Worm (Caenorhabditis elegans) whole organism, early embryonic: ENCODE results near the gene tsp-2.

ENCODE experiments used
- B0310.2 ChIP-seq: sonication (generic microtip); optimal IDR thresholded peaks from 2 replicates; lab custom pipeline; 2016; ENCODE audit warnings: mild to moderate bottlenecking, missing genetic modification characterization, missing compliant biosample characterization
- ama-1 ChIP-seq: fragments of 150-350 bp; optimal IDR thresholded peaks from 2 replicates; lab custom pipeline; 2014
- ceh-13 ChIP-seq: fragments of 200-800 bp; sonication (Bioruptor generic); optimal IDR thresholded peaks from 2 replicates; lab custom pipeline; 2018; ENCODE audit warnings: mild to moderate bottlenecking, missing genetic modification characterization, missing compliant biosample characterization
- ceh-36 ChIP-seq: sonication (generic microtip); optimal IDR thresholded peaks from 2 replicates; lab custom pipeline; 2016; ENCODE audit warnings: missing genetic modification characterization, inconsistent platforms, missing compliant biosample characterization
- flt-1 ChIP-seq: fragments of 200-800 bp; sonication (Bioruptor generic); IDR thresholded peaks from 2 replicates; pipeline ENCODE4 v1.3.6; 2022; ENCODE audit warnings: missing genetic modification characterization, missing compliant biosample characterization
- hmg-4 ChIP-seq: fragments of 200-800 bp; sonication (Bioruptor generic); optimal IDR thresholded peaks from 2 replicates; lab custom pipeline; 2018; ENCODE audit warnings: mild to moderate bottlenecking, missing genetic modification characterization, missing compliant biosample characterization
- scrt-1 ChIP-seq: fragments of 200-800 bp; sonication (Bioruptor generic); IDR thresholded peaks from 2 replicates; pipeline ENCODE4 v1.3.6; 2022; ENCODE audit warnings: missing genetic modification characterization, missing compliant biosample characterization
- tbx-37 ChIP-seq: fragments of 200-800 bp; sonication (Bioruptor generic); conservative IDR thresholded peaks from 2 replicates; pipeline ENCODE4 v1.3.6; 2022; ENCODE audit warnings: missing genetic modification reagents, missing genetic modification characterization, missing compliant biosample characterization

- TF ChIP-seq hmg-4 (GFP tag; lab: Kevin White, UChicago), result no peak
- TF ChIP-seq flt-1 (GFP tag; lab: Robert Waterston, UW), result no peak
- TF ChIP-seq scrt-1, result no peak
- no peak for TF ChIP-seq tbx-37 (GFP tag; lab: Robert Waterston, UW)
- TF ChIP-seq ama-1 (lab: Kevin White, UChicago), result no peak
- no peak for TF ChIP-seq B0310.2 (tag; lab: Kevin White, UChicago)
- no peak for TF ChIP-seq ceh-36 (tag; lab: Kevin White, UChicago)
- TF ChIP-seq ceh-13 (GFP tag; lab: Kevin White, UChicago), result no peak
These were observed at the start of gene tsp-2 for ce11 chrIII:8237827-8238226.
